Worm (Caenorhabditis elegans): ENCODE measurements around the gene sdz-35.
"Not testable (repeated sequence)": the region's sequence is repeated elsewhere in the genome, so short reads cannot be mapped to it uniquely, and the experiment has no call there.

sdz-35 gene

ce11 chrII:3195739-3196138, 12.8 kb downstream of the sdz-35 start:
- no peak for TF ChIP-seq unc-39 (tag; optimal IDR thresholded peaks at IDR 0.05)
- TF ChIP-seq aly-2 (tag; optimal IDR thresholded peaks at IDR 0.05), result no peak
- no peak for TF ChIP-seq egl-27 (tag; optimal IDR thresholded peaks at IDR 0.05)
- no peak for TF ChIP-seq gmeb-1 (tag; optimal IDR thresholded peaks at IDR 0.05)
- no peak for TF ChIP-seq sem-4 (tag; optimal IDR thresholded peaks at IDR 0.05)
- TF ChIP-seq mab-5 (tag; optimal IDR thresholded peaks at IDR 0.05), result no peak
- TF ChIP-seq mbf-1 (tag; optimal IDR thresholded peaks at IDR 0.05), result no peak
- TF ChIP-seq R02D3.7 (tag; optimal IDR thresholded peaks at IDR 0.05), result no peak
- TF ChIP-seq nhr-237 (tag; optimal IDR thresholded peaks at IDR 0.05), result no peak
- no peak for TF ChIP-seq ceh-82 (tag; optimal IDR thresholded peaks at IDR 0.05)
- no peak for TF ChIP-seq lin-39 (tag; optimal IDR thresholded peaks at IDR 0.05)
- no peak for TF ChIP-seq unc-55 (GFP tag; optimal IDR thresholded peaks at IDR 0.05)
- no peak for TF ChIP-seq lin-13 (GFP tag; optimal IDR thresholded peaks at IDR 0.05)
- no peak for TF ChIP-seq zag-1 (tag; optimal IDR thresholded peaks at IDR 0.05)
- TF ChIP-seq nhr-23 (tag; optimal IDR thresholded peaks at IDR 0.05), result no peak
- TF ChIP-seq C34F6.9 (tag; optimal IDR thresholded peaks at IDR 0.05), result no peak
- no peak for TF ChIP-seq crh-2 (tag; optimal IDR thresholded peaks at IDR 0.05)
- TF ChIP-seq dmd-4 (tag; optimal IDR thresholded peaks at IDR 0.05), result no peak
- TF ChIP-seq alr-1 (tag; optimal IDR thresholded peaks at IDR 0.05), result no peak
- no peak for TF ChIP-seq lsy-2 (tag; optimal IDR thresholded peaks at IDR 0.05)

DNA sequence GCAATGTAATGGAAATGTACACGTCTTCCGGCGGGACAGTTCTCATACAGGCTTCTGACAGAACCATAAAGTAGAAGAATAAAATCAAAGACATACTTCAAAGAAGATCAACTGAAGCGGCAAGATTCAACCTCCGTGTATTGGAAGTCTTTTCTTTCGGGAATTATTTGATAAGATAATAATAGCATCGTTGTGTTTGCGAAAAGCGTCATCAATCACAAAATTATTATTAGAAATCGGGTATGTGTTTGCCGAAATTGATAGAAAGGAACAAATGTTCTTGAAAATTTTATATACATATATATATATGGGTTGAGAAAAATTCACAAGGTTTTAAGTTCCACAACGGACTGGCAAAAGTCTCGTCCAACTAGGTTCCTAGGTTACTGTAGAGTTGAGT, 17.0 kb downstream of the sdz-35 start, which contains the start of gene Y27F2A.9:
Gene Y27F2A.9 (minus strand): TSS at position 101 of the 400 bp plus-strand sequence.
- not testable (repeated sequence) for TF ChIP-seq blmp-1 (tag; optimal IDR thresholded peaks at IDR 0.05; ENCODE audit: insufficient read depth); snpc-4 (tag; optimal IDR thresholded peaks at IDR 0.05); sma-9 (GFP tag; optimal IDR thresholded peaks at IDR 0.05); sma-9 (tag; optimal IDR thresholded peaks at IDR 0.05)

ce11 chrII:3189038-3189437, 19.5 kb downstream of the sdz-35 start, which contains the start of gene Y27F2A.11:
Gene Y27F2A.11, plus strand, starts transcription at chrII:3189338.
- TF ChIP-seq ceh-82, fos-1, sem-4 (tag; optimal IDR thresholded peaks at IDR 0.05): not testable (repeated sequence)

- TF ChIP-seq ceh-16 (tag; optimal IDR thresholded peaks at IDR 0.05), result no peak
- no peak for TF ChIP-seq ZK546.5 (tag; optimal IDR thresholded peaks at IDR 0.05)
- no peak for TF ChIP-seq ztf-4 (tag; optimal IDR thresholded peaks at IDR 0.05)
- TF ChIP-seq lin-11 (tag; optimal IDR thresholded peaks at IDR 0.05), result no peak
- no peak for TF ChIP-seq blmp-1 (tag; optimal IDR thresholded peaks at IDR 0.05; ENCODE audit: insufficient read depth)
- no peak for TF ChIP-seq unc-39 (tag; optimal IDR thresholded peaks at IDR 0.05)
- no peak for TF ChIP-seq aly-2 (tag; optimal IDR thresholded peaks at IDR 0.05)
- no peak for TF ChIP-seq Y55F3AM.14 (GFP tag; optimal IDR thresholded peaks at IDR 0.05)
- no peak for TF ChIP-seq elt-3 (tag; optimal IDR thresholded peaks at IDR 0.05)
- no peak for TF ChIP-seq gmeb-1 (tag; optimal IDR thresholded peaks at IDR 0.05)
- no peak for TF ChIP-seq nhr-12 (tag; optimal IDR thresholded peaks at IDR 0.05)
- no peak for TF ChIP-seq zag-1 (tag; optimal IDR thresholded peaks at IDR 0.05)
- TF ChIP-seq F13H6.1 (tag; optimal IDR thresholded peaks at IDR 0.05), result no peak
- TF ChIP-seq egl-27 (tag; optimal IDR thresholded peaks at IDR 0.05), result no peak
- TF ChIP-seq nhr-23 (tag; optimal IDR thresholded peaks at IDR 0.05), result no peak
- no peak for TF ChIP-seq nhr-11 (tag; optimal IDR thresholded peaks at IDR 0.05)
These were observed 22.7 kb downstream of the sdz-35 start for ce11 chrII:3185848-3186247.

DNA sequence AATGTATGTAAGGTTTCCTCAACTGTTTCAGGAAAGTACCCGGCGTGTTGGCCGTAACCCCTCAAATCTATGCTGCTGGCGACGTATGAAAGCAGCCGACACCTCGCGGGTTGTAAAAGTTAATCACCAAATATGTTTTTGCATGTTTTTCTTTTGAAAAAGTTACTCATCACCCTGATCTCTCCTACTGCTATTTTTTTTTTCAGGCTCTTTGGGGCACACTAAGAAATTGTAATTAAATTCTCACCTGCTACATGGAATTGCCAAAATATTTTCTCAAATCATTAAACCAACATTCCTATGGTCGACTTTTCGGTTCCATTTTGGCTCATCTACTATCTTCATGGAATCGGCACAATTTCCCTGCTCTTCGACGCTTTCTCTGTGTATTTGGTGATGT, 23.7 kb downstream of the sdz-35 start, which contains the start of gene sri-78:
Gene sri-78 (plus strand): TSS at position 301 of the 400 bp plus-strand sequence.
- TF ChIP-seq nhr-11, sem-4, lin-39 (tag; optimal IDR thresholded peaks at IDR 0.05): not testable (repeated sequence)

Data from whole organism, L2 larva.